Worm (Caenorhabditis elegans) whole organism, mixed stage, embryonic: ENCODE data around the gene C02D5.2.

ENCODE experiments used
- M03D4.4 ChIP-seq: sonication (generic microtip); optimal IDR thresholded peaks from 2 replicates; lab custom pipeline; 2017; ENCODE audit warnings: mild to moderate bottlenecking, missing genetic modification characterization, missing compliant biosample characterization
- bed-3 ChIP-seq: fragments of 200-800 bp; sonication (Bioruptor generic); optimal IDR thresholded peaks from 3 replicates; lab custom pipeline; 2018; ENCODE audit warnings: mild to moderate bottlenecking, missing genetic modification characterization, moderate library complexity, missing compliant biosample characterization
- blmp-1 ChIP-seq: fragments of 150-350 bp; optimal IDR thresholded peaks from 2 replicates; lab custom pipeline; 2014; ENCODE audit warnings: missing biosample characterization, missing genetic modification characterization
- ceh-39 ChIP-seq: fragments of 150-350 bp; optimal IDR thresholded peaks from 2 replicates; lab custom pipeline; 2014; ENCODE audit warnings: missing biosample characterization, missing genetic modification characterization
- ceh-43 ChIP-seq: fragments of 200-800 bp; sonication (Bioruptor generic); optimal IDR thresholded peaks from 2 replicates; lab custom pipeline; 2018; ENCODE audit warnings: mild to moderate bottlenecking, missing genetic modification characterization, moderate library complexity, missing compliant biosample characterization
- ceh-83 ChIP-seq: fragments of 200-800 bp; sonication (Bioruptor generic); optimal IDR thresholded peaks from 2 replicates; lab custom pipeline; 2018; ENCODE audit warnings: mild to moderate bottlenecking, missing genetic modification characterization, missing compliant biosample characterization
- ces-1 ChIP-seq: fragments of 150-350 bp; optimal IDR thresholded peaks from 2 replicates; lab custom pipeline; 2014; ENCODE audit warnings: missing biosample characterization, missing genetic modification reagents, missing genetic modification characterization
- cnd-1 ChIP-seq: fragments of 200-800 bp; sonication (Bioruptor generic); optimal IDR thresholded peaks from 2 replicates; lab custom pipeline; 2018; ENCODE audit warnings: mild to moderate bottlenecking, missing genetic modification characterization, missing compliant biosample characterization
- drap-1 ChIP-seq: fragments of 200-800 bp; sonication (Bioruptor generic); optimal IDR thresholded peaks from 3 replicates; lab custom pipeline; 2018; ENCODE audit warnings: mild to moderate bottlenecking, missing genetic modification characterization, missing compliant biosample characterization
- elt-1 ChIP-seq: sonication (generic microtip); optimal IDR thresholded peaks from 2 replicates; lab custom pipeline; 2017; ENCODE audit warnings: missing genetic modification characterization, mild to moderate bottlenecking, missing compliant biosample characterization, antibody characterized with exemption, moderate library complexity, borderline replicate concordance; ENCODE audit not compliant: insufficient read depth
- elt-3 ChIP-seq: fragments of 150-350 bp; optimal IDR thresholded peaks from 2 replicates; lab custom pipeline; 2014; ENCODE audit warnings: missing biosample characterization, missing genetic modification characterization
- flh-1 ChIP-seq: fragments of 200-800 bp; sonication (Bioruptor generic); optimal IDR thresholded peaks from 2 replicates; lab custom pipeline; 2018; ENCODE audit warnings: mild to moderate bottlenecking, missing genetic modification characterization, moderate library complexity, missing compliant biosample characterization
- ham-2 ChIP-seq: fragments of 200-800 bp; sonication (Bioruptor generic); optimal IDR thresholded peaks from 2 replicates; lab custom pipeline; 2018; ENCODE audit warnings: mild to moderate bottlenecking, missing genetic modification characterization, missing compliant biosample characterization
- hlh-1 ChIP-seq: fragments of 150-350 bp; optimal IDR thresholded peaks from 2 replicates; lab custom pipeline; 2014; ENCODE audit warnings: missing biosample characterization, missing genetic modification reagents, missing genetic modification characterization
- lin-13 ChIP-seq: fragments of 150-350 bp; optimal IDR thresholded peaks from 2 replicates; lab custom pipeline; 2014; ENCODE audit warnings: missing biosample characterization, missing genetic modification characterization
- lin-32 ChIP-seq: fragments of 200-800 bp; sonication (Bioruptor generic); optimal IDR thresholded peaks from 2 replicates; lab custom pipeline; 2018; ENCODE audit warnings: mild to moderate bottlenecking, missing genetic modification characterization, missing compliant biosample characterization
- lsy-2 ChIP-seq: fragments of 150-350 bp; optimal IDR thresholded peaks from 2 replicates; lab custom pipeline; 2014; ENCODE audit warnings: missing biosample characterization, missing genetic modification characterization
- mab-5 ChIP-seq: fragments of 150-350 bp; optimal IDR thresholded peaks from 2 replicates; lab custom pipeline; 2014; ENCODE audit warnings: missing biosample characterization, missing genetic modification characterization
- mep-1 ChIP-seq: fragments of 150-350 bp; optimal IDR thresholded peaks from 2 replicates; lab custom pipeline; 2017; ENCODE audit warnings: missing biosample characterization, missing genetic modification reagents, missing genetic modification characterization, inconsistent platforms
- mls-2 ChIP-seq: sonication (generic microtip); optimal IDR thresholded peaks from 2 replicates; lab custom pipeline; 2016; ENCODE audit warnings: mild to moderate bottlenecking, missing genetic modification characterization, moderate library complexity, missing compliant biosample characterization
- nhr-12 ChIP-seq: fragments of 150-350 bp; optimal IDR thresholded peaks from 2 replicates; lab custom pipeline; 2014; ENCODE audit warnings: missing biosample characterization, missing genetic modification characterization
- nhr-2 ChIP-seq: fragments of 150-350 bp; optimal IDR thresholded peaks from 2 replicates; lab custom pipeline; 2014; ENCODE audit warnings: missing biosample characterization, missing genetic modification characterization
- nhr-237 ChIP-seq: fragments of 150-350 bp; optimal IDR thresholded peaks from 2 replicates; lab custom pipeline; 2014; ENCODE audit warnings: missing biosample characterization, missing genetic modification characterization
- nhr-28 ChIP-seq: fragments of 150-350 bp; optimal IDR thresholded peaks from 2 replicates; lab custom pipeline; 2014; ENCODE audit warnings: missing biosample characterization, missing genetic modification characterization
- nhr-76 ChIP-seq: sonication (generic microtip); optimal IDR thresholded peaks from 2 replicates; lab custom pipeline; 2017; ENCODE audit warnings: missing biosample characterization, missing genetic modification characterization
- pha-4 ChIP-seq: fragments of 150-350 bp; optimal IDR thresholded peaks from 2 replicates; lab custom pipeline; 2018; ENCODE audit warnings: missing biosample characterization, missing genetic modification reagents, missing genetic modification characterization
- sem-2 ChIP-seq: fragments of 200-800 bp; sonication (Bioruptor generic); optimal IDR thresholded peaks from 2 replicates; lab custom pipeline; 2018; ENCODE audit warnings: mild to moderate bottlenecking, missing genetic modification characterization, missing compliant biosample characterization
- snpc-4 ChIP-seq: fragments of 150-350 bp; optimal IDR thresholded peaks from 2 replicates; lab custom pipeline; 2014; ENCODE audit warnings: missing biosample characterization, missing genetic modification characterization
- sptf-1 ChIP-seq: sonication (generic microtip); optimal IDR thresholded peaks from 2 replicates; lab custom pipeline; 2017; ENCODE audit warnings: mild to moderate bottlenecking, missing genetic modification characterization, moderate library complexity, missing compliant biosample characterization
- tbx-8 ChIP-seq: fragments of 200-800 bp; sonication (Bioruptor generic); optimal IDR thresholded peaks from 2 replicates; lab custom pipeline; 2018; ENCODE audit warnings: mild to moderate bottlenecking, missing genetic modification characterization, moderate library complexity, missing compliant biosample characterization
- unc-120 ChIP-seq: sonication (generic microtip); optimal IDR thresholded peaks from 2 replicates; lab custom pipeline; 2017; ENCODE audit warnings: missing genetic modification characterization, missing compliant biosample characterization; ENCODE audit not compliant: poor library complexity, severe bottlenecking
- unc-39 ChIP-seq: fragments of 150-350 bp; optimal IDR thresholded peaks from 2 replicates; lab custom pipeline; 2014; ENCODE audit warnings: missing biosample characterization, missing genetic modification characterization
- unc-62 ChIP-seq: fragments of 150-350 bp; optimal IDR thresholded peaks from 2 replicates; lab custom pipeline; 2014; ENCODE audit warnings: missing biosample characterization, missing genetic modification reagents, missing genetic modification characterization
- zip-8 ChIP-seq: fragments of 150-350 bp; optimal IDR thresholded peaks from 2 replicates; lab custom pipeline; 2014; ENCODE audit warnings: missing biosample characterization, missing genetic modification characterization
- ztf-11 ChIP-seq: fragments of 150-350 bp; optimal IDR thresholded peaks from 2 replicates; lab custom pipeline; 2014; ENCODE audit warnings: missing biosample characterization, missing genetic modification characterization

C02D5.2 gene

DNA sequence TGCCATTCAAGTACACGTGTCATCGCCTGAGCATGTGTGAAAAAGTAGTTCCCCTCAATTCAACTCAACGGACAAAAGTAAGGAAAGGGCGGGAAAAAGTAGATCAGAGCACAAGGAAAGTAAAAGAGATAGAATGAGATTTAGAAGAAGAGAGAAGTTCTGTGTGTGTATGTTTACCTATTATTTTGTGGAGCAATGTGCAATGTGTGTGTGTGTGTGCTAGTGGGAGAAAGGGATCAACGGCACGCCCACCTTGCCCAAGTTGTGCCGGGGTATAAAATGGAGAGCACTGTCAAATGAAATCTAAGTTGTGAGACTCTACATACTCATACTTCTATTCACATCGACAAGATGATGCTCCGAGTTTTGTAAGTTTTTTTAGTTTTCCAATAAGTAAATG, 32.4 kb upstream of the C02D5.2 start, which contains the start of gene idpp-15:
idpp-15 (plus strand) TSS at position 301 of the 400 bp plus-strand sequence.
- TF ChIP-seq ces-1 (GFP tag; lab: Kevin White, UChicago) = no peak
- TF ChIP-seq nhr-12 (tag; lab: Kevin White, UChicago) = no peak
- TF ChIP-seq unc-120 = no peak
- no peak for TF ChIP-seq mls-2 (tag; lab: Kevin White, UChicago)
- TF ChIP-seq elt-3 (tag; lab: Kevin White, UChicago) = no peak
- TF ChIP-seq snpc-4 = no peak
- no peak for TF ChIP-seq blmp-1
- no peak for TF ChIP-seq nhr-76 (tag; lab: Kevin White, UChicago)
- TF ChIP-seq M03D4.4 (tag; lab: Kevin White, UChicago) = no peak
- TF ChIP-seq sem-2 = no peak
- no peak for TF ChIP-seq lin-13 (tag; lab: Kevin White, UChicago)
- no peak for TF ChIP-seq sptf-1 (tag; lab: Kevin White, UChicago)
- TF ChIP-seq ztf-11 = no peak
- no peak for TF ChIP-seq ham-2 (GFP tag; lab: Kevin White, UChicago)
- no peak for TF ChIP-seq mab-5 (tag; lab: Kevin White, UChicago)
- no peak for TF ChIP-seq zip-8 (tag; lab: Kevin White, UChicago)
- no peak for TF ChIP-seq lsy-2 (tag; lab: Kevin White, UChicago)
- no peak for TF ChIP-seq lin-32 (GFP tag; lab: Kevin White, UChicago)
- TF ChIP-seq flh-1 (GFP tag; lab: Kevin White, UChicago) = no peak
- no peak for TF ChIP-seq ceh-83 (GFP tag; lab: Kevin White, UChicago)
- TF ChIP-seq, all 35 proteins: peak for 0

DNA sequence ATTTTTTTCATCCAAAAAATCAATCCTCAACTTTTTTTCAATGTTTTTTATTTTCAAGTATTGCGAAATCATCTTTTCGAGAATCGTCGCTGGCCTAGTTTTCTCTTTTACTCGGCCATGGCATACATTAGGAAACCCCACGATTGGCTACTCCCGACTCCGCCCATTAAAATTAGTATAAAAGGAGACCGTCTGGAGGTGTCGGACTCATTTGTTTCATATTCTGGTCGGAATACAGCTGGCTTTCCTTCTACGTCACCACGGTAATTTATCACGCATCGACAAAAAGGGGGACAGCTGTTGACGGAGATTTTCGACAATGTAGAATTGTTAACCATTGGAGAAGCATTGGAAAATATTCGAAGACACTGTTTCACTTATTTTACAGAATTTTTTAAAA, 28.1 kb upstream of the C02D5.2 start:
- TF ChIP-seq bed-3 (GFP tag; lab: Kevin White, UChicago) (no peak), sptf-1 (tag; lab: Kevin White, UChicago) (peak; percentile 39), elt-1 (no peak), sem-2 (no peak), drap-1 (GFP tag; lab: Kevin White, UChicago) (no peak), mls-2 (tag; lab: Kevin White, UChicago) (peak; percentile 4), ceh-43 (peak; percentile 23), pha-4 (tag; lab: Kevin White, UChicago) (no peak), unc-120 (no peak), nhr-12 (tag; lab: Kevin White, UChicago) (no peak), nhr-76 (tag; lab: Kevin White, UChicago) (no peak), ces-1 (GFP tag; lab: Kevin White, UChicago) (peak; percentile 61), ztf-11 (peak; percentile 25), nhr-2 (no peak), lin-32 (GFP tag; lab: Kevin White, UChicago) (peak; percentile 82), ceh-39 (tag; lab: Kevin White, UChicago) (no peak), unc-39 (tag; lab: Kevin White, UChicago) (no peak), lsy-2 (tag; lab: Kevin White, UChicago) (peak; percentile 79), tbx-8 (GFP tag; lab: Kevin White, UChicago) (no peak), ceh-83 (GFP tag; lab: Kevin White, UChicago) (no peak), unc-62 (GFP tag; lab: Kevin White, UChicago) (peak; percentile 17), cnd-1 (tag; lab: Kevin White, UChicago) (peak; percentile 81), snpc-4 (no peak), lin-13 (tag; lab: Kevin White, UChicago) (no peak), elt-3 (tag; lab: Kevin White, UChicago) (no peak), M03D4.4 (tag; lab: Kevin White, UChicago) (no peak), ham-2 (GFP tag; lab: Kevin White, UChicago) (no peak), nhr-28 (tag; lab: Kevin White, UChicago) (no peak), hlh-1 (tag; lab: Kevin White, UChicago) (peak; percentile 7), nhr-237 (tag; lab: Kevin White, UChicago) (peak; percentile 32), zip-8 (tag; lab: Kevin White, UChicago) (no peak), flh-1 (GFP tag; lab: Kevin White, UChicago) (no peak), mab-5 (tag; lab: Kevin White, UChicago) (no peak), blmp-1 (no peak), mep-1 (tag; lab: Kevin White, UChicago) (no peak)

DNA sequence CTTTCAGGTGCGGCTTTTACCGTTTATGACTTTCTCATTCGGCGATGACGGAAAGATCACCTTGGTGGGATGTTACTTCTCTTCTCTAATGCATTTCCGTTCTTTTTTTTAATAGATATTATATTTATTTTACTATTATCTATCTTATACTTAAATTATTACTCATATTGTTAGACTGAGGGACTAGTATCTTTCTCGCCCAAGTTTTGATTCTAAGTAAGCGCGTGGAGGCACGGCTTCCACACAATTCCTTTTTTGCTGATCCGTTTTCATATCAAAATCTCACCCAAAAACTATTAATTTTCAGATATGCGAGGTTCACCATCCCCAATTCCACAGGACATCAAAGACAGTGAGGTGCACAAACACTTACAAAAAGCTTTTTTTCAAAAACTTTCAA, 27.4 kb upstream of the C02D5.2 start, which contains the start of gene ZC21.10:
ZC21.10 (plus strand) TSS at position 301 of the 400 bp plus-strand sequence.
- no peak for TF ChIP-seq ham-2 (GFP tag; lab: Kevin White, UChicago)
- no peak for TF ChIP-seq nhr-2
- no peak for TF ChIP-seq mep-1 (tag; lab: Kevin White, UChicago)
- no peak for TF ChIP-seq unc-39 (tag; lab: Kevin White, UChicago)
- no peak for TF ChIP-seq cnd-1 (tag; lab: Kevin White, UChicago)
- TF ChIP-seq mls-2 (tag; lab: Kevin White, UChicago) = no peak
- TF ChIP-seq, all 35 proteins: peak for 0
